Fruit fly (Drosophila melanogaster) ovary, adult (tissue): ENCODE results near the gene CG31418.

Experiments
- CG17801 ChIP-seq: fragments of 200-800 bp; optimal IDR thresholded peaks from 2 replicates; lab custom pipeline; 2019; ENCODE audit warnings: missing biosample characterization, mild to moderate bottlenecking, missing genetic modification characterization, moderate library complexity; ENCODE audit not compliant: partially characterized antibody

The CG31418 gene

dm6 chr3R:17283495-17283894, at the start of gene CG31418:
Gene CG31418 (plus strand): TSS chr3R:17283795.
- no peak for TF ChIP-seq CG17801 (GFP tag; lab: Kevin White, UChicago)

dm6 chr3R:17236936-17237335, 46.7 kb upstream of the CG31418 start:
- no peak for TF ChIP-seq CG17801 (GFP tag; lab: Kevin White, UChicago)

- TF ChIP-seq CG17801 (GFP tag; lab: Kevin White, UChicago): no peak
These were observed 35.9 kb upstream of the CG31418 start for dm6 chr3R:17247699-17248098.

- TF ChIP-seq CG17801 (GFP tag; lab: Kevin White, UChicago): no peak
These were observed 34.4 kb upstream of the CG31418 start for dm6 chr3R:17249233-17249632.

- TF ChIP-seq CG17801 (GFP tag; lab: Kevin White, UChicago): no peak
These were observed 32.3 kb upstream of the CG31418 start for dm6 chr3R:17251271-17251670.

- TF ChIP-seq CG17801 (GFP tag; lab: Kevin White, UChicago): no peak
These were observed 29.6 kb upstream of the CG31418 start, which contains the start of gene CG44259 for dm6 chr3R:17254029-17254428. Gene CG44259 (minus strand): TSS chr3R:17254129.

dm6 chr3R:17264949-17265348, 18.6 kb upstream of the CG31418 start, which contains the start of the genes beat-IIb and CG44257:
Gene beat-IIb (minus strand): TSS chr3R:17265049.
Gene CG44257 (plus strand): TSS chr3R:17265278.
- no peak for TF ChIP-seq CG17801 (GFP tag; lab: Kevin White, UChicago)

- TF ChIP-seq CG17801 (GFP tag; lab: Kevin White, UChicago): no peak
These were observed 753 bp downstream of the CG31418 start, which contains the start of gene CG31419 for dm6 chr3R:17284348-17284747. Gene CG31419 (plus strand): TSS chr3R:17284648.

- no peak for TF ChIP-seq CG17801 (GFP tag; lab: Kevin White, UChicago)
These were observed 5.5 kb downstream of the CG31418 start for dm6 chr3R:17289059-17289458.
